Fruit fly (Drosophila melanogaster): Measurements from ENCODE around the gene CG14841.
A peak's percentile ranks its signal among the peaks of the same experiment; 100 is the strongest.

The CG14841 gene

dm6 chr3R:14285059-14285953 lies 23.1 kb upstream of the CG14841 start (continued):
- TF ChIP-seq CG30431 (GFP tag; optimal IDR thresholded peaks at IDR 0.05) (peak; percentile 3), Gsc (GFP tag; IDR thresholded peaks at IDR 0.05) (no peak), CG4424 (GFP tag; optimal IDR thresholded peaks at IDR 0.05) (peak; percentile 23), Lim3 (GFP tag; IDR thresholded peaks at IDR 0.05) (no peak), CG17568 (GFP tag; optimal IDR thresholded peaks at IDR 0.05) (peak; percentile 3), HLH3B (GFP tag; IDR thresholded peaks at IDR 0.05) (no peak), CG42726 (GFP tag; IDR thresholded peaks at IDR 0.05; ENCODE audit: partially characterized antibody) (no peak), gcm (GFP tag; optimal IDR thresholded peaks at IDR 0.05) (no peak), sd (tag; optimal IDR thresholded peaks at IDR 0.05) (peak; percentile 79), CG15696 (tag; optimal IDR thresholded peaks at IDR 0.05) (no peak), Mes4 (GFP tag; optimal IDR thresholded peaks at IDR 0.05) (no peak), scrt (GFP tag; optimal IDR thresholded peaks at IDR 0.05) (no peak), tio (GFP tag; optimal IDR thresholded peaks at IDR 0.05) (peak; percentile 34), CG11093 (GFP tag; IDR thresholded peaks at IDR 0.05) (no peak), Sry-β (GFP tag; optimal IDR thresholded peaks at IDR 0.05) (no peak), CG7839 (tag; optimal IDR thresholded peaks at IDR 0.05) (peak; percentile 26), fd96Cb (tag; optimal IDR thresholded peaks at IDR 0.05) (peak; percentile 10), CG34224 (GFP tag; IDR thresholded peaks at IDR 0.05; ENCODE audit: partially characterized antibody) (no peak), pfk (GFP tag; optimal IDR thresholded peaks at IDR 0.05) (no peak), zen2 (GFP tag; IDR thresholded peaks at IDR 0.05; ENCODE audit: partially characterized antibody) (no peak), Rx (GFP tag; IDR thresholded peaks at IDR 0.05) (no peak)

DNA sequence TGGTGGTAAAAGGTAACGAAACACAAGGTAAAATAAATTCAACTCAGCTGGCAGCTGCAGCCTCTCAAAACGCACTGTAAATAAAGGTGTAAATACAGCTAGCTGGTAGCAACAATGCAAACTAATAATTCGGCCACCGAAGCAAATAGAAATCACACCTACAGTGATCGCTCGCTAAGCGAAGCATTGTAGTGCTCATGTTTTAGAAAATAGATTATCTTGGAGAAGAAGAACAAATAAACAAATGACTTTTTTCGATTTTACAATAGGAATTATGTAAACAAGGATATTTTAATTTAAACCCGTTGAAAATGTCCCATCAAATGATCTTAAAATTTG lies 22.2 kb upstream of the CG14841 start:
- no peak for TF ChIP-seq Ravus (GFP tag; IDR thresholded peaks at IDR 0.05)
- no peak for TF ChIP-seq CG14710 (tag; optimal IDR thresholded peaks at IDR 0.05)
- peak; percentile 60 for TF ChIP-seq MTF-1 (GFP tag; optimal IDR thresholded peaks at IDR 0.05; ENCODE audit: borderline replicate concordance)
- TF ChIP-seq Fer1 (GFP tag; optimal IDR thresholded peaks at IDR 0.05) = no peak
- peak; percentile 23 for TF ChIP-seq phol (tag; optimal IDR thresholded peaks at IDR 0.05)
- TF ChIP-seq CG11398 (GFP tag; optimal IDR thresholded peaks at IDR 0.05) = no peak
- no peak for TF ChIP-seq CG3726 (GFP tag; IDR thresholded peaks at IDR 0.05)
- TF ChIP-seq YL-1 (GFP tag; optimal IDR thresholded peaks at IDR 0.05) = no peak
- TF ChIP-seq CG7839 (tag; optimal IDR thresholded peaks at IDR 0.05) = peak; percentile 19
- no peak for TF ChIP-seq CG8765 (GFP tag; IDR thresholded peaks at IDR 0.05)
- TF ChIP-seq crol (GFP tag; IDR thresholded peaks at IDR 0.05) = no peak
- no peak for TF ChIP-seq HHEX (GFP tag; optimal IDR thresholded peaks at IDR 0.05)
- TF ChIP-seq Six4 (GFP tag; optimal IDR thresholded peaks at IDR 0.05) = no peak
- peak; percentile 35 for TF ChIP-seq bab2 (GFP tag; optimal IDR thresholded peaks at IDR 0.05)
- no peak for TF ChIP-seq CG1832 (GFP tag; optimal IDR thresholded peaks at IDR 0.05)
- no peak for TF ChIP-seq toy (GFP tag; IDR thresholded peaks at IDR 0.05)
- no peak for TF ChIP-seq lilli (GFP tag; optimal IDR thresholded peaks at IDR 0.05)
- TF ChIP-seq twi (tag; optimal IDR thresholded peaks at IDR 0.05) = no peak
- TF ChIP-seq slp2 (GFP tag; optimal IDR thresholded peaks at IDR 0.05) = peak; percentile 2
- TF ChIP-seq Asciz (GFP tag; optimal IDR thresholded peaks at IDR 0.05) = peak; percentile 24
- TF ChIP-seq ap (GFP tag; IDR thresholded peaks at IDR 0.05) = no peak
- TF ChIP-seq CG32532 (GFP tag; IDR thresholded peaks at IDR 0.05) = no peak
- TF ChIP-seq CG6854 (GFP tag; optimal IDR thresholded peaks at IDR 0.05) = no peak
- no peak for TF ChIP-seq BtbVII (GFP tag; optimal IDR thresholded peaks at IDR 0.05)
- TF ChIP-seq CG7556 (GFP tag; optimal IDR thresholded peaks at IDR 0.05) = no peak
- no peak for TF ChIP-seq dysf (GFP tag; IDR thresholded peaks at IDR 0.05)
- no peak for TF ChIP-seq Bdp1 (GFP tag; optimal IDR thresholded peaks at IDR 0.05)
- TF ChIP-seq CG2889 (GFP tag; IDR thresholded peaks at IDR 0.05) = no peak
- TF ChIP-seq CG8388 (GFP tag; optimal IDR thresholded peaks at IDR 0.05) = peak; percentile 30
- TF ChIP-seq Oli (tag; optimal IDR thresholded peaks at IDR 0.05) = peak; percentile 56

Measured in whole organism, embryonic.